Worm (Caenorhabditis elegans): ENCODE data around the gene ent-1.

DNA sequence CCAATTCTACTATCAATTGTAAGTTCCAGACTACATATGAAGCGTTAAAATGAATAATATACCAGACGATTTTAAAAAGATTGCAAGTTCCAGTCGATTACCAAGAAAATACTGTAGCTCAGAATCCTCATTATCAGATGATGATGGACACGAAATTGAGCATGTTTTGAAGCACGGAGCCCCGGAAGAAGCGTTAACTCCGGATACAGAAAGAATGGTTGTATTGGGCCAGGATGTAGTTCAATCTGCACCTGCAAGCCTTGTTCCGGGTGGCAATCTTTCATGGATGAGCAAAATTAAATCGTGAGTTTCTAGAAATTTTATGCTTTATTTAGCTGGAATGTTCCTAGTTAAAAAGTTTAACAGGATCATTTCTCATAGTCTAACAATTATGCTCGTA is 12.7 kb upstream of the ent-1 start, which contains the start of gene atg-4.2:
- TF ChIP-seq nhr-237 (tag; optimal IDR thresholded peaks at IDR 0.05) = no peak
- no peak for TF ChIP-seq fos-1 (tag; optimal IDR thresholded peaks at IDR 0.05)
- no peak for TF ChIP-seq pqm-1 (tag; optimal IDR thresholded peaks at IDR 0.05)
- TF ChIP-seq lin-15B (tag; optimal IDR thresholded peaks at IDR 0.05) = no peak
- no peak for TF ChIP-seq nhr-28 (tag; optimal IDR thresholded peaks at IDR 0.05)
- TF ChIP-seq daf-12 (tag; optimal IDR thresholded peaks at IDR 0.05) = no peak
